Worm (Caenorhabditis elegans) whole organism, L3 larva: Measurements from ENCODE around the gene aars-1.

Experiments used
- ama-1 ChIP-seq: fragments of 150-350 bp; optimal IDR thresholded peaks from 2 replicates; lab custom pipeline; 2018
- egl-5 ChIP-seq: fragments of 150-350 bp; optimal IDR thresholded peaks from 2 replicates; lab custom pipeline; 2017; ENCODE audit warnings: missing biosample characterization, missing genetic modification reagents, missing genetic modification characterization, inconsistent platforms
- eor-1 ChIP-seq, 2 experiments: fragments of 150-350 bp; optimal IDR thresholded peaks; 2 replicates each; lab custom pipeline; 2014 to 2018; ENCODE audit warnings: missing biosample characterization in 2 of 2, missing genetic modification characterization in 2 of 2
- mdl-1 ChIP-seq: fragments of 150-350 bp; optimal IDR thresholded peaks from 2 replicates; lab custom pipeline; 2014; ENCODE audit warnings: missing biosample characterization, missing genetic modification characterization
- nhr-12 ChIP-seq: fragments of 150-350 bp; optimal IDR thresholded peaks from 2 replicates; lab custom pipeline; 2014; ENCODE audit warnings: missing biosample characterization, missing genetic modification characterization
- pqm-1 ChIP-seq: fragments of 150-350 bp; optimal IDR thresholded peaks from 2 replicates; lab custom pipeline; 2017; ENCODE audit warnings: missing biosample characterization, missing genetic modification characterization, inconsistent platforms
- sea-2 ChIP-seq: fragments of 150-350 bp; sonication (generic microtip); optimal IDR thresholded peaks from 4 replicates; lab custom pipeline; 2014; ENCODE audit warnings: missing biosample characterization, missing genetic modification reagents, missing genetic modification characterization
- snpc-4 ChIP-seq: fragments of 150-350 bp; optimal IDR thresholded peaks from 2 replicates; lab custom pipeline; 2014; ENCODE audit warnings: missing biosample characterization, missing genetic modification characterization
- tbx-2 ChIP-seq: sonication (generic microtip); optimal IDR thresholded peaks from 2 replicates; lab custom pipeline; 2016; ENCODE audit warnings: mild to moderate bottlenecking, missing genetic modification characterization, missing compliant biosample characterization
- zag-1 ChIP-seq: fragments of 150-350 bp; optimal IDR thresholded peaks from 2 replicates; lab custom pipeline; 2014; ENCODE audit warnings: missing biosample characterization, missing genetic modification characterization

DNA sequence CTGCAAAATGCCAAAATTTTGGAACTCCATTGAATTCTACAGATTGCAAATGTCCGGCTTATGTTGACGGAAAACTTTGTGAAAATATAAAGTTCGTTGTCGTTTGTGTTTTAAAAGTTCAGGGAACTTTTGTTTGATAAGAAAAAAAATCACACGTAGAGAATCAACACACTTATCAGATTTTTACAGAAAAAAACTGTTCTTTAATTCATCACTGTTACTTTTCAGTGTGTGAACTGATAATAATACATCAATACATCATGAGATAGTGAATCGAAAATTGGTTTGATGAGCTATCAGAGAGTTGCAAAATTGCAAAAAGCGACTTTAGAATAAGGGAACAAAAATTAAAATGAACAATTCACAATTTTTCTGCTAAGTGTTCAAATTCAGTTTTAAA lies 45.8 kb downstream of the aars-1 start:
- TF ChIP-seq mdl-1 (tag; lab: Kevin White, UChicago) (no peak), egl-5 (tag; lab: Kevin White, UChicago) (no peak), snpc-4 (tag; lab: Kevin White, UChicago) (no peak), nhr-12 (tag; lab: Kevin White, UChicago) (no peak), eor-1 (tag; optimal IDR thresholded peaks at IDR 0.05; lab: Kevin White, UChicago) (no peak), tbx-2 (tag; lab: Kevin White, UChicago) (no peak), ama-1 (no peak), pqm-1 (tag; lab: Kevin White, UChicago) (peak; percentile 88), sea-2 (GFP tag; lab: Kevin White, UChicago) (no peak), zag-1 (tag; lab: Kevin White, UChicago) (no peak)
